Fruit fly (Drosophila melanogaster) whole organism, wandering third instar larva: ENCODE measurements around the gene CG17782.
A peak's percentile ranks its signal among the peaks of the same experiment; 100 is the strongest.

Experiments
- CG9705 ChIP-seq: fragments of 200-800 bp; sonication (Bioruptor generic); optimal IDR thresholded peaks from 2 replicates; lab custom pipeline; 2018; ENCODE audit warnings: missing biosample characterization, mild to moderate bottlenecking, missing genetic modification characterization
- Dif ChIP-seq: fragments of 200-275, 200-300 bp; sonication (Bioruptor generic); optimal IDR thresholded peaks from 2 replicates; lab custom pipeline; 2018; ENCODE audit warnings: missing biosample characterization, missing genetic modification characterization; ENCODE audit not compliant: partially characterized antibody
- HLH106 ChIP-seq: fragments of 200-800 bp; optimal IDR thresholded peaks from 3 replicates; lab custom pipeline; 2019; ENCODE audit warnings: missing biosample characterization, mild to moderate bottlenecking, missing genetic modification characterization, moderate library complexity
- Hnf4 ChIP-seq: fragments of 200-800 bp; sonication (Bioruptor generic); optimal IDR thresholded peaks from 2 replicates; lab custom pipeline; 2016; ENCODE audit warnings: missing biosample characterization, mild to moderate bottlenecking, missing genetic modification characterization
- Hr83 ChIP-seq: fragments of 200-300 bp; sonication (Bioruptor generic); optimal IDR thresholded peaks from 2 replicates; lab custom pipeline; 2016; ENCODE audit warnings: missing biosample characterization, mild to moderate bottlenecking, missing genetic modification characterization, moderate library complexity; ENCODE audit not compliant: poor library complexity, severe bottlenecking
- Mio ChIP-seq: sonication (Bioruptor generic); optimal IDR thresholded peaks from 2 replicates; lab custom pipeline; 2016; ENCODE audit warnings: missing biosample characterization, missing genetic modification characterization
- Myc ChIP-seq: fragments of >200 bp; optimal IDR thresholded peaks from 2 replicates; lab custom pipeline; 2017
- N ChIP-seq: fragments of >200 bp; optimal IDR thresholded peaks from 2 replicates; lab custom pipeline; 2018; ENCODE audit warnings: missing biosample characterization, missing external identifiers, missing genetic modification characterization
- OdsH ChIP-seq: fragments of 200-800 bp; sonication (Bioruptor generic); optimal IDR thresholded peaks from 2 replicates; lab custom pipeline; 2016; ENCODE audit warnings: missing biosample characterization, mild to moderate bottlenecking, missing genetic modification characterization
- Sp1 ChIP-seq: fragments of 200-800 bp; sonication (Bioruptor generic); optimal IDR thresholded peaks from 3 replicates; lab custom pipeline; 2019; ENCODE audit warnings: missing biosample characterization, mild to moderate bottlenecking, missing genetic modification characterization, moderate library complexity
- Vsx2 ChIP-seq: fragments of 200-300, 225-300 bp; sonication (Bioruptor generic); optimal IDR thresholded peaks from 2 replicates; lab custom pipeline; 2018; ENCODE audit warnings: missing biosample characterization, missing genetic modification characterization; ENCODE audit not compliant: partially characterized antibody
- dl ChIP-seq, 2 experiments: fragments of 175-275, 200-275 bp in 1 of 2; fragments of 200-275 bp in 1 of 2; sonication (Bioruptor generic); optimal IDR thresholded peaks; lab custom pipeline; 2018; ENCODE audit warnings: mild to moderate bottlenecking in 2 of 2, missing biosample characterization in 2 of 2, missing genetic modification characterization in 2 of 2, moderate library complexity in 2 of 2; ENCODE audit not compliant: partially characterized antibody in 2 of 2, insufficient read depth in 1 of 2
- dmrt93B ChIP-seq: fragments of 200-800 bp; sonication (Bioruptor generic); optimal IDR thresholded peaks from 2 replicates; lab custom pipeline; 2018; ENCODE audit warnings: missing biosample characterization, mild to moderate bottlenecking, missing genetic modification characterization
- h ChIP-seq: fragments of 200-800 bp; sonication (Bioruptor generic); optimal IDR thresholded peaks from 3 replicates; lab custom pipeline; 2016; ENCODE audit warnings: missing biosample characterization, mild to moderate bottlenecking, missing genetic modification characterization
- jim ChIP-seq: fragments of 175-275, 200-325 bp; sonication (Bioruptor generic); optimal IDR thresholded peaks from 2 replicates; lab custom pipeline; 2016; ENCODE audit warnings: missing biosample characterization, mild to moderate bottlenecking, missing genetic modification characterization
- rgr ChIP-seq: fragments of 200-800 bp; sonication (Bioruptor generic); optimal IDR thresholded peaks from 3 replicates; lab custom pipeline; 2016; ENCODE audit warnings: missing biosample characterization, mild to moderate bottlenecking, missing genetic modification characterization
- usp ChIP-seq: fragments of >200 bp; optimal IDR thresholded peaks from 2 replicates; lab custom pipeline; 2017; ENCODE audit warnings: missing biosample characterization, missing genetic modification characterization

The CG17782 gene

dm6 chr3R:24341251-24341650 lies 31.3 kb downstream of the CG17782 start, which contains the start of gene Ms:
Ms (plus strand) TSS chr3R:24341551.
- TF ChIP-seq usp (GFP tag; lab: Kevin White, UChicago): no peak
- TF ChIP-seq h (GFP tag; lab: Kevin White, UChicago): no peak
- no peak for TF ChIP-seq dmrt93B
- TF ChIP-seq HLH106: no peak

DNA sequence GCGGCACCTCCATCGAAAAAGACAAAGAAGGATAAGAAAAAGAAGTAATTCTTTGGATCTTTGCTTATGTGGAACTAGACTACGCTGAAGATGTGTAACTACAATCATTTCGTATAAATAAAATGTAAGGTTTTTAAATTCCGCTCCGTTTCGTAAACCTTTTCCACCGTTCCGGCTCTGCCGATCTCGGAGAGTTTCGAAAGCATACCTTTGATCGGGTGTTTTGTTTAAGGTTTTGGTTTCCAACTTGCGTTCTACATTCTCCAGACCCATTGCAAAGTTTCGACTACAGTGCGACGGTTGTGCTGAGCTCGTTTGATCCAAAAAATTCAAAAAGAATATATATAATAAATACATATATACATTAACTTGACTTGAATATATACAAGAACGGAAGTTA lies 35.9 kb downstream of the CG17782 start, which contains the start of gene CG6432:
TSS of gene CG6432 (plus strand) at position 301 of the 400 bp plus-strand sequence.
- no peak for TF ChIP-seq Hr83 (GFP tag; lab: Kevin White, UChicago)
- TF ChIP-seq Hnf4: no peak
- TF ChIP-seq dmrt93B: no peak
- TF ChIP-seq Vsx2 (GFP tag; lab: Kevin White, UChicago): no peak
- no peak for TF ChIP-seq CG9705 (GFP tag; lab: Kevin White, UChicago)
- TF ChIP-seq Myc (lab: Kevin White, UChicago): no peak

- TF ChIP-seq N (GFP tag; lab: Kevin White, UChicago): no peak
- TF ChIP-seq dl (GFP tag; optimal IDR thresholded peaks at IDR 0.05; lab: Kevin White, UChicago; ENCODE audit: insufficient read depth in 1 of 2, partially characterized antibody in 2 of 2): peak in 1 of 2 experiments; percentile 16
- TF ChIP-seq jim (GFP tag; lab: Kevin White, UChicago): no peak
- TF ChIP-seq Mio (GFP tag; lab: Kevin White, UChicago): no peak
- no peak for TF ChIP-seq OdsH
- no peak for TF ChIP-seq Sp1 (GFP tag; lab: Kevin White, UChicago)
- TF ChIP-seq Myc (lab: Kevin White, UChicago): peak; percentile 68
- peak; percentile 97 for TF ChIP-seq Dif (GFP tag; lab: Kevin White, UChicago)
- no peak for TF ChIP-seq rgr
- TF ChIP-seq Vsx2 (GFP tag; lab: Kevin White, UChicago): peak; percentile 99
These were observed 39.3 kb downstream of the CG17782 start, which contains the start of the genes Rrp5 and Dis3 for dm6 chr3R:24333182-24333808. Rrp5 (minus strand) TSS chr3R:24333316. Dis3 (plus strand) TSS chr3R:24333433.
